Fruit fly (Drosophila melanogaster) S2 (cell line): ENCODE data around the gene CG31908.

Source experiments
- CG8478 ChIP-seq: fragments of >200 bp; optimal IDR thresholded peaks from 2 replicates; lab custom pipeline; 2018
- CTCF ChIP-seq, 2 experiments: fragments of >200 bp; optimal IDR thresholded peaks; 2 replicates each; lab custom pipeline; 2018

DNA sequence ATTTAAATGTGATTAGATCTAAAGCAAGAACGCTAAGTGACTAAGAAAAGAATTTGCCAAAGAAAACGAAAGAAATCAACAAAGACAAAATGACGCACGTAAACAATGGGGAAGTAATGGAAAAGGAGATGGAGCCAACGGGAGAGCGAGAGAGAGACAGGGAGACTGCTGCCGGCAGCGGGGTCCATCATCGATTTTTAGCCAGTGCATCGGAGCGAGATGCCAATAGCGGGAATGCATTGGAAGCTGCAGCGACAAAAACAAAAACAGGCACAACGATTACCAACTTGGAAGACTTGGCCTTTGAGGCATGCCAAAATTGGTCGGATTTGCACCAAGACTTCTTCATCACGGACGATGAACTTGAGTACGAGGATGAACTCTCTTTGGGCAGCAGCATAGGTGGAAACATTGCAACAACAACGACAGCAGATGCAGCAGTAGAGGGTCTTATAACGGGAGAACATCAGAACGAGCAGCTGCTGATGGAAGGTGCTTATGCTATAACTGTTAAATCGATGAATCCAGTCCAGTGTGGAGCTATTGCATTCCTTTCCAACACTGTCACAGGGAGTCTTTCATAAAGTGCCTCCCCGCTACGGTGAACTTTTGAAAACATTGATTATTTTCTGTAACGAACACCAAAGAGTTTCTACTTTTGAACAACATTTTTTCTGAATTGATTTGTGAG lies 23.4 kb upstream of the CG31908 start:
- TF ChIP-seq CG8478 (no peak), CTCF (optimal IDR thresholded peaks at IDR 0.05; lab: Kevin White, UChicago) (no peak)
